Worm (Caenorhabditis elegans) whole organism, young adult: ENCODE results near the gene T28A8.8.
"Not testable (repeated sequence)": the region's sequence is repeated elsewhere in the genome, so short reads cannot be mapped to it uniquely, and the experiment has no call there.

ENCODE experiments used
- B0336.3 ChIP-seq: fragments of 200-800 bp; sonication (Bioruptor generic); IDR thresholded peaks from 2 replicates; pipeline ENCODE4 v1.3.6; 2022; ENCODE audit warnings: missing genetic modification characterization, missing compliant biosample characterization
- C17E4.6 ChIP-seq: fragments of 200-800 bp; sonication (Bioruptor generic); IDR thresholded peaks from 2 replicates; pipeline ENCODE4 v1.3.6; 2022; ENCODE audit warnings: missing genetic modification reagents, missing genetic modification characterization, missing compliant biosample characterization
- F10E7.11 ChIP-seq: sonication (generic microtip); optimal IDR thresholded peaks from 2 replicates; lab custom pipeline; 2017; ENCODE audit warnings: mild to moderate bottlenecking, missing genetic modification characterization, moderate library complexity, missing compliant biosample characterization
- F22D6.2 ChIP-seq: sonication (generic microtip); optimal IDR thresholded peaks from 2 replicates; lab custom pipeline; 2016; ENCODE audit warnings: mild to moderate bottlenecking, missing genetic modification characterization, missing compliant biosample characterization
- F23B12.7 ChIP-seq: sonication (generic microtip); optimal IDR thresholded peaks from 2 replicates; lab custom pipeline; 2017; ENCODE audit warnings: missing genetic modification characterization, mild to moderate bottlenecking, missing compliant biosample characterization, antibody characterized with exemption, moderate library complexity; ENCODE audit not compliant: insufficient read depth
- F52B5.7 ChIP-seq: sonication (generic microtip); optimal IDR thresholded peaks from 2 replicates; lab custom pipeline; 2016; ENCODE audit warnings: mild to moderate bottlenecking, missing genetic modification characterization, missing compliant biosample characterization
- F55B11.4 ChIP-seq: sonication (generic microtip); optimal IDR thresholded peaks from 2 replicates; lab custom pipeline; 2016; ENCODE audit warnings: missing compliant biosample characterization, missing genetic modification characterization, borderline replicate concordance; ENCODE audit not compliant: insufficient read depth
- T07F8.4 ChIP-seq: sonication (generic microtip); optimal IDR thresholded peaks from 2 replicates; lab custom pipeline; 2016; ENCODE audit warnings: mild to moderate bottlenecking, missing genetic modification characterization, moderate library complexity, missing compliant biosample characterization
- T26A5.8 ChIP-seq: sonication (generic microtip); optimal IDR thresholded peaks from 2 replicates; lab custom pipeline; 2016; ENCODE audit warnings: missing genetic modification characterization, missing compliant biosample characterization
- Y53F4B.3 ChIP-seq: fragments of 200-800 bp; sonication (Bioruptor generic); IDR thresholded peaks from 2 replicates; pipeline ENCODE4 v1.3.6; 2022; ENCODE audit warnings: missing genetic modification reagents, missing genetic modification characterization, missing compliant biosample characterization
- Y67H2A.10 ChIP-seq: fragments of 200-800 bp; sonication (Bioruptor generic); conservative IDR thresholded peaks from 2 replicates; pipeline ENCODE4 v1.3.6; 2022; ENCODE audit warnings: missing genetic modification reagents, missing genetic modification characterization, missing compliant biosample characterization
- Y79H2A.3 ChIP-seq: fragments of 200-800 bp; sonication (Bioruptor generic); conservative IDR thresholded peaks from 2 replicates; pipeline ENCODE4 v1.3.6; 2022; ENCODE audit warnings: missing genetic modification reagents, missing genetic modification characterization, missing compliant biosample characterization
- Y95B8A.8 ChIP-seq: fragments of 200-800 bp; sonication (Bioruptor generic); IDR thresholded peaks from 2 replicates; pipeline ENCODE4 v1.3.6; 2022; ENCODE audit warnings: missing genetic modification reagents, missing genetic modification characterization, missing compliant biosample characterization
- ZK185.1 ChIP-seq: sonication (generic microtip); optimal IDR thresholded peaks from 2 replicates; lab custom pipeline; 2016; ENCODE audit warnings: mild to moderate bottlenecking, missing genetic modification characterization, missing compliant biosample characterization; ENCODE audit not compliant: poor library complexity, severe bottlenecking
- atf-7 ChIP-seq: sonication (generic microtip); optimal IDR thresholded peaks from 2 replicates; lab custom pipeline; 2017; ENCODE audit warnings: mild to moderate bottlenecking, missing genetic modification characterization, missing compliant biosample characterization
- bed-1 ChIP-seq: fragments of 200-800 bp; sonication (Bioruptor generic); IDR thresholded peaks from 2 replicates; pipeline ENCODE4 v1.3.6; 2022; ENCODE audit warnings: missing genetic modification reagents, missing genetic modification characterization, missing compliant biosample characterization
- ceh-58 ChIP-seq: fragments of 200-800 bp; sonication (Bioruptor generic); IDR thresholded peaks from 2 replicates; pipeline ENCODE4 v1.3.6; 2022; ENCODE audit warnings: missing genetic modification characterization, missing compliant biosample characterization
- dox-1 ChIP-seq: fragments of 200-800 bp; sonication (Bioruptor generic); IDR thresholded peaks from 2 replicates; pipeline ENCODE4 v1.3.6; 2022; ENCODE audit warnings: missing genetic modification reagents, missing genetic modification characterization, missing compliant biosample characterization
- dpl-1 ChIP-seq: fragments of 150-350 bp; optimal IDR thresholded peaks from 2 replicates; lab custom pipeline; 2014; ENCODE audit warnings: missing biosample characterization, missing genetic modification reagents, missing genetic modification characterization
- egl-18 ChIP-seq: fragments of 200-800 bp; sonication (Bioruptor generic); IDR thresholded peaks from 2 replicates; pipeline ENCODE4 v1.3.6; 2022; ENCODE audit warnings: missing genetic modification reagents, missing genetic modification characterization, missing compliant biosample characterization
- him-1 ChIP-seq: sonication (generic microtip); optimal IDR thresholded peaks from 2 replicates; lab custom pipeline; 2016; ENCODE audit warnings: missing genotype, missing genetic modification reagents, missing genetic modification characterization, missing compliant biosample characterization
- hlh-26 ChIP-seq: fragments of 200-800 bp; sonication (Bioruptor generic); conservative IDR thresholded peaks from 2 replicates; pipeline ENCODE4 v1.3.6; 2022; ENCODE audit warnings: missing genetic modification reagents, missing genetic modification characterization, missing compliant biosample characterization
- madf-10 ChIP-seq: sonication (generic microtip); optimal IDR thresholded peaks from 2 replicates; lab custom pipeline; 2016; ENCODE audit warnings: mild to moderate bottlenecking, missing genetic modification characterization, missing compliant biosample characterization
- madf-6 ChIP-seq: fragments of 200-800 bp; sonication (Bioruptor generic); IDR thresholded peaks from 2 replicates; pipeline ENCODE4 v1.3.6; 2022; ENCODE audit warnings: missing genetic modification reagents, missing genetic modification characterization, missing compliant biosample characterization
- madf-8 ChIP-seq: fragments of 200-800 bp; sonication (Bioruptor generic); conservative IDR thresholded peaks from 2 replicates; pipeline ENCODE4 v1.3.6; 2022; ENCODE audit warnings: missing genetic modification reagents, missing genetic modification characterization, missing compliant biosample characterization
- mes-4 ChIP-seq: sonication (generic microtip); optimal IDR thresholded peaks from 2 replicates; lab custom pipeline; 2016; ENCODE audit warnings: missing genotype, missing genetic modification characterization, missing compliant biosample characterization
- nhr-179 ChIP-seq: sonication (generic microtip); optimal IDR thresholded peaks from 2 replicates; lab custom pipeline; 2016; ENCODE audit warnings: mild to moderate bottlenecking, missing genetic modification characterization, missing compliant biosample characterization
- nhr-27 ChIP-seq: fragments of 200-800 bp; sonication (Bioruptor generic); optimal IDR thresholded peaks from 2 replicates; lab custom pipeline; 2018; ENCODE audit warnings: mild to moderate bottlenecking, missing genetic modification characterization, moderate library complexity, missing compliant biosample characterization
- pha-4 ChIP-seq: fragments of 150-350 bp; sonication (generic microtip); optimal IDR thresholded peaks from 2 replicates; lab custom pipeline; 2014; ENCODE audit warnings: missing biosample characterization, missing genetic modification reagents, missing genetic modification characterization
- rcor-1 ChIP-seq: fragments of 200-800 bp; sonication (Bioruptor generic); IDR thresholded peaks from 2 replicates; pipeline ENCODE4 v1.3.6; 2022; ENCODE audit warnings: missing genetic modification reagents, missing genetic modification characterization, missing compliant biosample characterization
- snpc-1.1 ChIP-seq: sonication (generic microtip); optimal IDR thresholded peaks from 2 replicates; lab custom pipeline; 2017; ENCODE audit warnings: missing genetic modification characterization, mild to moderate bottlenecking, missing compliant biosample characterization, antibody characterized with exemption, moderate library complexity, missing genotype, missing genetic modification reagents; ENCODE audit not compliant: insufficient read depth
- snpc-3.4 ChIP-seq: sonication (generic microtip); optimal IDR thresholded peaks from 2 replicates; lab custom pipeline; 2017; ENCODE audit warnings: missing genetic modification characterization, mild to moderate bottlenecking, missing compliant biosample characterization, antibody characterized with exemption, moderate library complexity, missing genotype, missing genetic modification reagents
- somi-1 ChIP-seq: fragments of 200-800 bp; sonication (Bioruptor generic); optimal IDR thresholded peaks from 2 replicates; lab custom pipeline; 2018; ENCODE audit warnings: mild to moderate bottlenecking, missing genetic modification characterization, missing compliant biosample characterization
- tbp1 ChIP-seq: fragments of 200-800 bp; sonication (Bioruptor generic); optimal IDR thresholded peaks from 2 replicates; lab custom pipeline; 2018; ENCODE audit warnings: mild to moderate bottlenecking, missing genetic modification characterization, missing compliant biosample characterization
- tbx-9 ChIP-seq: sonication (generic microtip); optimal IDR thresholded peaks from 2 replicates; lab custom pipeline; 2016; ENCODE audit warnings: borderline replicate concordance, missing genetic modification characterization, inconsistent platforms, missing compliant biosample characterization
- tlf-1 ChIP-seq: fragments of 200-800 bp; sonication (Bioruptor generic); optimal IDR thresholded peaks from 2 replicates; lab custom pipeline; 2018; ENCODE audit warnings: mild to moderate bottlenecking, missing genetic modification characterization, missing compliant biosample characterization
- xnd-1 ChIP-seq: sonication (generic microtip); optimal IDR thresholded peaks from 2 replicates; lab custom pipeline; 2016; ENCODE audit warnings: missing genotype, missing genetic modification reagents, missing genetic modification characterization, missing compliant biosample characterization
- ztf-25 ChIP-seq: fragments of 200-800 bp; sonication (Bioruptor generic); IDR thresholded peaks from 2 replicates; pipeline ENCODE4 v1.3.6; 2022; ENCODE audit warnings: missing genetic modification reagents, missing genetic modification characterization, missing compliant biosample characterization

The T28A8.8 gene

DNA sequence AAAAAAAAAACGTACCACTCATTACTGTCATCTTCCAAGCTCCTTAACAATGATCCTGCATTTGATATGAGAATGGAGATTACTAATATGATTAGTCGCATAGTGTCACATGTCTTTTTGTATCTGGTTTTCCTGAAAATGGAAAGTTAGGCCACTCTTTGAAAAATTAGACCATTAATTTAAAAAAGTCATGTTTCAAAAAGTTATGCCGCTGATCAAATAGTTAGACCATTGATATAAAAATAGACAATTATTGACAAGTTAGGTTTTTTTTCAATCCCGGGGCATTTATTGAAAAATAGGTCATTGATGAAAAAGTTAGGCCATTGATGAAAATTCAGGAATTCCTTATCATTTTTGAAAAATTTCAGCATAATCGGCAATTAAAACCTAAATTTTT, 18.6 kb upstream of the T28A8.8 start, which contains the start of gene acc-4:
Gene acc-4, minus strand, starts transcription at position 101 of the 400 bp plus-strand sequence.
- no peak for TF ChIP-seq him-1 (tag; lab: Kevin White, UChicago)

DNA sequence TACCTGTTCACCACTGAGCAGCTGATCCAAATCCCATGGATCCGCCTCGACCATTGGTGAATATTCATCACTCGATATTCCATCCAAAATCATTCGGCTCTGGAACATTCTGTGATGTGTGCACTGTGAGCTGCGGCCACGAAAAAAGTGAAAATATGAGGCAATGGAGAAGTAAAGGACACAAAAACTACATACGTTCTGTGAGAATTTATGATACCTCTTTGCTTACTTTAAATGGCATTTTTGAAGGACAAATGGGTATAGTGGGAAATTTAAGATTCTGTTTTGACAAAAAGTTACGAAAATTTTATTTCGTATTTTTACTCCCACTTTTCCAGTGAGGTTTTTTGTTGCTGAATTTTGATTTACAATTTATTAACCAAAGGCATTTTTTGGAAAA, 10.2 kb upstream of the T28A8.8 start, which contains the start of gene twk-40:
Gene twk-40, minus strand, starts transcription at position 101 of the 400 bp plus-strand sequence.
- no peak for TF ChIP-seq somi-1 (GFP tag; lab: Kevin White, UChicago)
- TF ChIP-seq dox-1 (GFP tag; lab: Robert Waterston, UW), result no peak
- no peak for TF ChIP-seq Y95B8A.8
- TF ChIP-seq tbx-9, result no peak
- TF ChIP-seq ZK185.1 (tag; lab: Kevin White, UChicago), result no peak
- no peak for TF ChIP-seq F55B11.4 (tag; lab: Kevin White, UChicago)
- no peak for TF ChIP-seq egl-18
- no peak for TF ChIP-seq snpc-3.4 (tag; lab: Kevin White, UChicago)
- TF ChIP-seq xnd-1 (tag; lab: Kevin White, UChicago), result no peak
- TF ChIP-seq ceh-58 (GFP tag; lab: Robert Waterston, UW), result no peak
- no peak for TF ChIP-seq tbp1 (GFP tag; lab: Kevin White, UChicago)
- TF ChIP-seq atf-7 (tag; lab: Kevin White, UChicago), result no peak

DNA sequence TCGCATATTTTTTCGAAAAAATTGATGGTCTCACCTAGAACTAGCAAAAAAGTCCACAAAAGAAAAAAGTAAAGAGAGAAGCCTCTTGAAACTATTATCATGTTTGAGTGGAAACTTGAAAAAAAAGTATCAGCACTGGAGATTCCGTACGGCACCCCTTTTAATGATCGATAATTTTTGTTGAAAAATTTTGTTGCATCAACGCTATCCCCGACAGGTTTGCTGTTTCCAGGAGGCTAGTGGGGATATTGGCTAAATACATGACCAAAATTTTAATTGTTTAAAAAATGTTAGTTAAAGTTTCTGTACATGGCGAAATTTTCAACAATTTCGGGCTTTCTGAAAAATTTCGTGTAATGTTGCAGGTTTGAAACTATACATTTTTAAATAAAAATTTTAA, 7.0 kb upstream of the T28A8.8 start, which contains the start of gene T28A8.2:
Gene T28A8.2, minus strand, starts transcription at position 101 of the 400 bp plus-strand sequence.
- TF ChIP-seq T26A5.8 (no peak), Y67H2A.10 (no peak), ZK185.1 (tag; lab: Kevin White, UChicago) (no peak), madf-8 (GFP tag; lab: Robert Waterston, UW) (no peak)
- TF ChIP-seq, all 124 proteins: peak for 0

DNA sequence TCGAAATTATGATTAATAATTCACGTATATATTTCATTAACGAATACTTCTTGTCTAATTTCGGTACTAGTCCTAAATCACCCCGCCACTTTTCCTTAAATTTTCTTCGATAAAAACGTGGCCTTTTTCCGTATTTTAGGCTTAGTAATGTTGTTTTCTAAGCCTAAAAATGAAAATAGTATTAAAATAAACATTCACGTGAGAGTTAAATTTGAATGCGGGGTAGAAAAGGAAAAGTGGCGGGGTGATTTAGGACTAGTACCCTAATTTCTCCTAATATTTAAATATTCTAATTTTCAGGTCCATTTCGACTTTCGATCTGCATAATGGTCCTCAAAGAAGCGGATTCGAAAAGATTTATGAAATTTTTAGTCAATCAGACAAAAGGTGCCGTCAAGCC, 3.7 kb upstream of the T28A8.8 start, which contains the start of gene T28A8.6:
Gene T28A8.6, plus strand, starts transcription at position 301 of the 400 bp plus-strand sequence.
- TF ChIP-seq mes-4 (tag; lab: Kevin White, UChicago); F22D6.2; T07F8.4 (tag; lab: Kevin White, UChicago): not testable (repeated sequence)

DNA sequence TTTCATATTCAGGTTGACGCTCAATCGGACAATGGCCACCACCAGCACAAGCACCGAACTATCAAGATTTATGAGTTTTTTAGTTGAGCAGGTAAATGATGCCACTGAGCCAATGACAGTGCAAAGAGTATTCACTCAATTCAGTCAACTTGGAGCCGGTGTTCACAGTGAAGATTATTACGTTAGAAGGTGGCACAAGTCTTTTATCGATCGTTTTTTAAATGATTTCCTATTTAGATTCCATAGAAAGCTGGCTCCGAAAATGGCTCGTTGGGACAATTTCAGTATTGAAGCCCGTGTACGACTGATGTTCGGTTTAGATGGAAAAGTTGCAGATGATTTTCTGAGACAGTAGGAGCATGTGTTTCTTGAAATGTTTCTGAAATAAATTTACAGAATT, 1.0 kb upstream of the T28A8.8 start, which contains the start of gene T28A8.5:
Gene T28A8.5, plus strand, starts transcription at position 32 of the 400 bp plus-strand sequence.
- TF ChIP-seq hlh-26 (no peak), madf-6 (GFP tag; lab: Robert Waterston, UW) (0 out of 2 replicates have a peak, but pooled peaks have one; percentile 14)

DNA sequence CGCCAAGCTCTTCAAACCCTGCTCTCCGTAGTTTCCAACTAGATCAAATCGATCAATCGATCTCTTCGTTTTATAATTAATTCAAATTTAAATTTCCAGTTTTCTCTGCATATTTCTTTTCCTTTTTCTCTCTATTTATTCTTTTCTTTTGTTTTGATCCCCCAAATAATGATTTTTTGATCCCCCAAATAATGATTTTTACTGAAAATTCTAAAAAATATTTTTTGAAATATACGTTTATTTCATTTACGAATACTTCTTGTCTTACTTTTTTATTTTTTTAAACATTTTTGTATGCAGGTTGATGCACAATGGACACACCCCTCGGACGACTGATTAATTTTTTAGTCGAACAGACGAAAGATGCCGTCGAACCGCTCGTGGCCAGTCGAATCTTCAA, 766 bp downstream of the T28A8.8 start, which contains the start of gene T28A8.4:
Gene T28A8.4, plus strand, starts transcription at position 301 of the 400 bp plus-strand sequence.
- TF ChIP-seq Y79H2A.3 (GFP tag; lab: Robert Waterston, UW) (no peak), C17E4.6 (no peak), nhr-179 (tag; lab: Kevin White, UChicago) (no peak), B0336.3 (GFP tag; lab: Robert Waterston, UW) (no peak), hlh-26 (no peak), tlf-1 (GFP tag; lab: Kevin White, UChicago) (no peak), pha-4 (tag; lab: Kevin White, UChicago) (no peak)
- TF ChIP-seq, all 124 proteins: peak for 0

DNA sequence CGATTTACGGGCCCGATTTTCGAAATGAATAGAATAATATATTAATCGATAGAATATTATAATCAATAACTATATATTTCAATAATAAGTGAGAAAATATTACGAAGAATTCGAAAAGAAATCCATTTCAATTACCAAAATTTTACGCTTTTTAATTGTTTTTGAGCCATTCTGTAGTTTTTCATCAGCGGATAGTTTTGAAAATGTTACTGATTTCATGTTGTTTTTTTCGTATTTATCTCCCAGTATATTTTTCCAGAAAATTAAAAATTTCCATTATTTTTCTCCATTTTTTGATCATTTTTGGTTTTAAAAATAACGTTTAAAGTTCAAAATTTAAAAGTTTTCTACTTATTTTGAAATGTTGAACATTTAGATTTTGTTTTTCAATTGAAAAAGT, 3.1 kb downstream of the T28A8.8 start, which contains the start of gene T28A8.3:
Gene T28A8.3, plus strand, starts transcription at position 301 of the 400 bp plus-strand sequence.
- TF ChIP-seq F23B12.7 (no peak), nhr-27 (tag; lab: Kevin White, UChicago) (no peak), Y53F4B.3 (GFP tag; lab: Robert Waterston, UW) (no peak), bed-1 (GFP tag; lab: Robert Waterston, UW) (no peak), dpl-1 (GFP tag; lab: Kevin White, UChicago) (no peak), somi-1 (GFP tag; lab: Kevin White, UChicago) (no peak), ztf-25 (GFP tag; lab: Robert Waterston, UW) (no peak), madf-6 (GFP tag; lab: Robert Waterston, UW) (no peak; the same call in 1 of the 2 replicates), F52B5.7 (no peak), snpc-1.1 (no peak), tlf-1 (GFP tag; lab: Kevin White, UChicago) (no peak), rcor-1 (GFP tag; lab: Robert Waterston, UW) (no peak), F10E7.11 (tag; lab: Kevin White, UChicago) (no peak), madf-10 (tag; lab: Kevin White, UChicago) (no peak)
